Fruit fly (Drosophila melanogaster): Measurements from ENCODE around the gene PK1-R.

The PK1-R gene

DNA sequence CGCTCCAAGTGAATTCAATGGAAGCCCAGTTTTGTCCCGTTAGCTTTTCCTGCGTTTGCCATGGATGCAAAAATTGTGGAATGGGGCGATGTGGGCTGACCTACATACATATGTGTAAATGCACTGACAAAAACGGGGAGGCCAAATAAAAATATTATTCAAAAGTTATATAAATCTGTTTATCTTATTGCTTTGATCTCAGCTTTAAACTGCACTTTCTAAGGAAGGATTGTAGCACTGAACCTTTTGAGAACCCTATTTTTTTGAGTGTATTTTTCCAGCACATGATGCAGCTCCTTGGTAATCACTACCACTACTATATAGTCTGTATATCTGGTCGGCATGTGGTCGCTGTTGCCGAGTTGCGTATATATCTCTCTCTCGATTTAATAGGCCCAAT lies 25.9 kb downstream of the PK1-R start:
- TF ChIP-seq dac (GFP tag; optimal IDR thresholded peaks at IDR 0.05) (no peak), Smox (GFP tag; optimal IDR thresholded peaks at IDR 0.05) (no peak), pdm3 (GFP tag; optimal IDR thresholded peaks at IDR 0.05) (peak; percentile 42), Sox102F (GFP tag; optimal IDR thresholded peaks at IDR 0.05) (peak; percentile 19), net (GFP tag; optimal IDR thresholded peaks at IDR 0.05) (peak; percentile 48), Gug (GFP tag; IDR thresholded peaks at IDR 0.05) (peak; percentile 40), topi (GFP tag; optimal IDR thresholded peaks at IDR 0.05) (peak; percentile 43), CG7368 (GFP tag; optimal IDR thresholded peaks at IDR 0.05) (peak; percentile 30), cyc (GFP tag; optimal IDR thresholded peaks at IDR 0.05) (peak; percentile 64), spab (GFP tag; optimal IDR thresholded peaks at IDR 0.05) (peak; percentile 42), CG10669 (GFP tag; optimal IDR thresholded peaks at IDR 0.05) (peak; percentile 70), Hr4 (GFP tag; optimal IDR thresholded peaks at IDR 0.05) (peak; percentile 51), salr (GFP tag; optimal IDR thresholded peaks at IDR 0.05) (no peak), Sox15 (GFP tag; optimal IDR thresholded peaks at IDR 0.05) (no peak), esn (GFP tag; optimal IDR thresholded peaks at IDR 0.05) (peak; percentile 28), CG6163 (GFP tag; IDR thresholded peaks at IDR 0.05) (peak; percentile 83), CG8632 (GFP tag; optimal IDR thresholded peaks at IDR 0.05) (peak; percentile 48), lz (GFP tag; optimal IDR thresholded peaks at IDR 0.05) (peak; percentile 7), CG3919 (GFP tag; optimal IDR thresholded peaks at IDR 0.05) (peak; percentile 77), Met (GFP tag; optimal IDR thresholded peaks at IDR 0.05) (peak; percentile 42), CG11294 (GFP tag; IDR thresholded peaks at IDR 0.05) (peak; percentile 16; the same call in 1 of the 2 replicates), CG10631 (GFP tag; optimal IDR thresholded peaks at IDR 0.05) (peak; percentile 24), acj6 (GFP tag; optimal IDR thresholded peaks at IDR 0.05) (peak; percentile 49), vri (GFP tag; optimal IDR thresholded peaks at IDR 0.05) (no peak), CG6808 (GFP tag; optimal IDR thresholded peaks at IDR 0.05) (peak; percentile 55), CG31627 (GFP tag; optimal IDR thresholded peaks at IDR 0.05) (peak; percentile 6), fkh (GFP tag; optimal IDR thresholded peaks at IDR 0.05) (no peak), CG3032 (tag; optimal IDR thresholded peaks at IDR 0.05) (peak; percentile 40), CG34406 (GFP tag; optimal IDR thresholded peaks at IDR 0.05) (peak; percentile 43), eg (GFP tag; IDR thresholded peaks at IDR 0.05) (peak; percentile 67), svp (GFP tag) (peak; percentile 64), Blimp-1 (GFP tag; optimal IDR thresholded peaks at IDR 0.05) (no peak), achi (GFP tag; optimal IDR thresholded peaks at IDR 0.05) (peak; percentile 56), Hr39 (GFP tag; optimal IDR thresholded peaks at IDR 0.05) (peak; percentile 21), CG8119 (GFP tag; IDR thresholded peaks at IDR 0.05) (peak; percentile 66; the same call in 2 of the 3 replicates), CG15336 (GFP tag; IDR thresholded peaks at IDR 0.05) (peak; percentile 70), CG11762 (GFP tag; optimal IDR thresholded peaks at IDR 0.05; ENCODE audit: insufficient read depth) (peak; percentile 48), CG9139 (GFP tag; optimal IDR thresholded peaks at IDR 0.05) (peak; percentile 44), Eip75B (GFP tag; optimal IDR thresholded peaks at IDR 0.05) (peak; percentile 64), Lpt (GFP tag; optimal IDR thresholded peaks at IDR 0.05) (peak; percentile 48), CG32006 (GFP tag; optimal IDR thresholded peaks at IDR 0.05) (peak; percentile 59), CG16779 (tag; optimal IDR thresholded peaks at IDR 0.05) (no peak), Ets96B (tag; optimal IDR thresholded peaks at IDR 0.05) (peak; percentile 59), CG8319 (GFP tag; optimal IDR thresholded peaks at IDR 0.05) (no peak), Eip78C (GFP tag) (peak; percentile 85), CG1621 (tag; optimal IDR thresholded peaks at IDR 0.05) (peak; percentile 28), ss (GFP tag; optimal IDR thresholded peaks at IDR 0.05) (peak in 1 of 2 experiments; percentile 43), CG6276 (GFP tag; optimal IDR thresholded peaks at IDR 0.05) (no peak), CG11902 (GFP tag; optimal IDR thresholded peaks at IDR 0.05) (peak; percentile 45), OdsH (GFP tag; optimal IDR thresholded peaks at IDR 0.05) (peak; percentile 56), fd85E (GFP tag; optimal IDR thresholded peaks at IDR 0.05) (no peak), CG6792 (GFP tag; optimal IDR thresholded peaks at IDR 0.05) (peak; percentile 48), CG4318 (GFP tag; optimal IDR thresholded peaks at IDR 0.05) (no peak)
